Fruit fly (Drosophila melanogaster): ENCODE results near the gene CG43102.

DNA sequence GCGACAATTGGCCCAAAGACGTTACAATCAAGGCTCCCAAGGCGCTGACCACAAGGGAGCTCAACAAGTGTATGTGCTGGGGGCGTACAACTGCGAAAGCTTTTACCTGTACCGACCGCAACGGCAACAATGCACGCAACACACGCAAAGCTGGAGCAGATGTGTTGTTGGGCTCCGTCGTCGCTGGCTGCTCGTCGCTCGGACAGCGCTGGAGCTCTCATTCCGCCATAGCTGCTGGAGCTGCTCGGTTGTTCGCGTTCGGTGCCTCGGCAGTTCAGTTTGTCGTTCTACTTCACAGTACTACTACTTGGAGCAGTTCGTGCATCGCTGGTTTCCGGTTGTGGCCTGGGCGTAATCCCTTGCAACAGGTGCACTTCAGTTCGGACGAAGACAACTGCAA is 68.7 kb downstream of the CG43102 start, which contains the start of gene Lgr1:
- TF ChIP-seq CG1529 (GFP tag; optimal IDR thresholded peaks at IDR 0.05) = no peak
- TF ChIP-seq oc (tag; optimal IDR thresholded peaks at IDR 0.05) = no peak
- TF ChIP-seq CG7745 (tag; optimal IDR thresholded peaks at IDR 0.05) = no peak
- no peak for TF ChIP-seq Atf6 (GFP tag; IDR thresholded peaks at IDR 0.05)

Data from whole organism, embryonic.